Worm (Caenorhabditis elegans) whole organism, L4 larva: ENCODE results near the gene set-20.

Source experiments
- Y48G9A.11 ChIP-seq: fragments of 200-800 bp; sonication (Bioruptor generic); IDR thresholded peaks from 2 replicates; pipeline ENCODE4 v1.3.6; 2022; ENCODE audit warnings: missing genetic modification reagents, missing genetic modification characterization, missing compliant biosample characterization
- ceh-82 ChIP-seq: sonication (generic microtip); optimal IDR thresholded peaks from 2 replicates; lab custom pipeline; 2017; ENCODE audit warnings: missing biosample characterization, missing genetic modification characterization
- cey-2 ChIP-seq: sonication (generic microtip); optimal IDR thresholded peaks from 3 replicates; lab custom pipeline; 2017; ENCODE audit warnings: missing genetic modification characterization, mild to moderate bottlenecking, missing compliant biosample characterization, antibody characterized with exemption, borderline replicate concordance; ENCODE audit not compliant: insufficient read depth
- daf-12 ChIP-seq: fragments of 150-350 bp; optimal IDR thresholded peaks from 2 replicates; lab custom pipeline; 2014; ENCODE audit warnings: missing biosample characterization, missing genetic modification reagents, missing genetic modification characterization
- dmd-9 ChIP-seq: fragments of 200-800 bp; sonication (Bioruptor generic); IDR thresholded peaks from 2 replicates; pipeline ENCODE4 v1.3.6; 2022; ENCODE audit warnings: missing genetic modification reagents, missing genetic modification characterization, missing compliant biosample characterization
- fkh-10 ChIP-seq: fragments of 150-350 bp; optimal IDR thresholded peaks from 2 replicates; lab custom pipeline; 2014; ENCODE audit warnings: missing biosample characterization, missing genetic modification reagents, missing genetic modification characterization
- lin-15B ChIP-seq: fragments of 150-350 bp; sonication (generic microtip); optimal IDR thresholded peaks from 3 replicates; lab custom pipeline; 2014; ENCODE audit warnings: missing biosample characterization, missing genetic modification characterization
- mxl-3 ChIP-seq: fragments of 200-800 bp; sonication (Bioruptor generic); optimal IDR thresholded peaks from 2 replicates; lab custom pipeline; 2018; ENCODE audit warnings: mild to moderate bottlenecking, missing genetic modification characterization, missing compliant biosample characterization
- nhr-11 ChIP-seq: fragments of 150-350 bp; optimal IDR thresholded peaks from 2 replicates; lab custom pipeline; 2014; ENCODE audit warnings: missing biosample characterization, missing genetic modification characterization
- nhr-237 ChIP-seq: sonication (generic microtip); optimal IDR thresholded peaks from 2 replicates; lab custom pipeline; 2017; ENCODE audit warnings: missing biosample characterization, missing genetic modification characterization
- nhr-25 ChIP-seq: sonication (generic microtip); optimal IDR thresholded peaks from 2 replicates; lab custom pipeline; 2017; ENCODE audit warnings: missing genetic modification characterization, mild to moderate bottlenecking, missing compliant biosample characterization, antibody characterized with exemption, moderate library complexity, borderline replicate concordance; ENCODE audit not compliant: insufficient read depth
- nhr-28 ChIP-seq: fragments of 150-350 bp; optimal IDR thresholded peaks from 2 replicates; lab custom pipeline; 2014; ENCODE audit warnings: missing biosample characterization, missing genetic modification characterization
- nhr-77 ChIP-seq: fragments of 150-350 bp; optimal IDR thresholded peaks from 2 replicates; lab custom pipeline; 2014; ENCODE audit warnings: missing biosample characterization, missing genetic modification characterization
- ztf-11 ChIP-seq: fragments of 150-350 bp; optimal IDR thresholded peaks from 2 replicates; lab custom pipeline; 2014; ENCODE audit warnings: missing biosample characterization, missing genetic modification characterization

ce11 chrX:5646951-5647423, 39.0 kb downstream of the set-20 start, which contains the start of gene T22B7.3:
- TF ChIP-seq Y48G9A.11 (no peak), fkh-10 (GFP tag; lab: Kevin White, UChicago) (no peak), nhr-28 (tag; lab: Kevin White, UChicago) (no peak), nhr-77 (no peak), ztf-11 (no peak), mxl-3 (GFP tag; lab: Kevin White, UChicago) (no peak), nhr-11 (no peak), lin-15B (tag; lab: Kevin White, UChicago) (no peak), nhr-237 (tag; lab: Kevin White, UChicago) (no peak), daf-12 (tag; lab: Kevin White, UChicago) (no peak), nhr-25 (tag; lab: Kevin White, UChicago) (no peak), ceh-82 (tag; lab: Kevin White, UChicago) (no peak), cey-2 (no peak), dmd-9 (GFP tag; lab: Robert Waterston, UW) (no peak)
